Worm (Caenorhabditis elegans) whole organism, L2 larva: ENCODE results near the gene F59B2.8.

ENCODE experiments used
- F13H6.1 ChIP-seq: sonication (generic microtip); optimal IDR thresholded peaks from 2 replicates; lab custom pipeline; 2016; ENCODE audit warnings: missing genetic modification characterization, missing compliant biosample characterization
- R02D3.7 ChIP-seq: fragments of 150-350 bp; optimal IDR thresholded peaks from 2 replicates; lab custom pipeline; 2014; ENCODE audit warnings: missing biosample characterization, missing genetic modification characterization
- Y55F3AM.14 ChIP-seq: fragments of 200-800 bp; sonication (Bioruptor generic); optimal IDR thresholded peaks from 2 replicates; lab custom pipeline; 2018; ENCODE audit warnings: mild to moderate bottlenecking, missing genetic modification characterization, missing compliant biosample characterization
- ZK546.5 ChIP-seq: sonication (generic microtip); optimal IDR thresholded peaks from 2 replicates; lab custom pipeline; 2017; ENCODE audit warnings: missing biosample characterization, missing genetic modification characterization
- alr-1 ChIP-seq: fragments of 150-350 bp; optimal IDR thresholded peaks from 2 replicates; lab custom pipeline; 2014; ENCODE audit warnings: missing biosample characterization, missing genetic modification characterization
- aly-2 ChIP-seq: fragments of 150-350 bp; optimal IDR thresholded peaks from 2 replicates; lab custom pipeline; 2014; ENCODE audit warnings: missing biosample characterization, missing genetic modification characterization
- ama-1 ChIP-seq: fragments of 150-350 bp; optimal IDR thresholded peaks from 2 replicates; lab custom pipeline; 2018; ENCODE audit warnings: inconsistent platforms
- blmp-1 ChIP-seq: sonication (generic microtip); optimal IDR thresholded peaks from 2 replicates; lab custom pipeline; 2017; ENCODE audit warnings: missing genetic modification characterization, mild to moderate bottlenecking, missing compliant biosample characterization, antibody characterized with exemption, moderate library complexity; ENCODE audit not compliant: insufficient read depth
- ceh-16 ChIP-seq: fragments of 150-350 bp; optimal IDR thresholded peaks from 2 replicates; lab custom pipeline; 2014; ENCODE audit warnings: missing biosample characterization, missing genetic modification characterization
- ceh-82 ChIP-seq: fragments of 150-350 bp; optimal IDR thresholded peaks from 2 replicates; lab custom pipeline; 2014; ENCODE audit warnings: missing biosample characterization, missing genetic modification characterization
- crh-2 ChIP-seq: sonication (generic microtip); optimal IDR thresholded peaks from 2 replicates; lab custom pipeline; 2017; ENCODE audit warnings: missing biosample characterization, missing genetic modification characterization
- egl-27 ChIP-seq: sonication (generic microtip); optimal IDR thresholded peaks from 3 replicates; lab custom pipeline; 2017; ENCODE audit warnings: missing biosample characterization, missing genetic modification reagents, missing genetic modification characterization
- elt-1 ChIP-seq: fragments of 150-350 bp; optimal IDR thresholded peaks from 2 replicates; lab custom pipeline; 2014; ENCODE audit warnings: missing biosample characterization, missing genetic modification characterization
- elt-3 ChIP-seq: sonication (generic microtip); optimal IDR thresholded peaks from 2 replicates; lab custom pipeline; 2017; ENCODE audit warnings: missing biosample characterization, missing genetic modification characterization
- fos-1 ChIP-seq: fragments of 150-350 bp; optimal IDR thresholded peaks from 2 replicates; lab custom pipeline; 2014; ENCODE audit warnings: missing biosample characterization, missing genetic modification characterization
- lin-11 ChIP-seq: fragments of 150-350 bp; sonication (generic microtip); optimal IDR thresholded peaks from 2 replicates; lab custom pipeline; 2014; ENCODE audit warnings: missing biosample characterization, missing genetic modification characterization, inconsistent platforms, mixed read lengths
- lin-13 ChIP-seq: fragments of 150-350 bp; optimal IDR thresholded peaks from 2 replicates; lab custom pipeline; 2014; ENCODE audit warnings: missing biosample characterization, missing genetic modification reagents, missing genetic modification characterization
- lin-39 ChIP-seq: fragments of 150-350 bp; optimal IDR thresholded peaks from 2 replicates; lab custom pipeline; 2014; ENCODE audit warnings: missing biosample characterization, missing genetic modification reagents, missing genetic modification characterization
- mbf-1 ChIP-seq: sonication (generic microtip); optimal IDR thresholded peaks from 2 replicates; lab custom pipeline; 2017; ENCODE audit warnings: missing biosample characterization, missing genetic modification characterization
- mdl-1 ChIP-seq, 2 experiments: fragments of 150-350 bp in 1 of 2; sonication (generic microtip) in 1 of 2; optimal IDR thresholded peaks; 2 replicates each; lab custom pipeline; 2017; ENCODE audit warnings: missing biosample characterization in 2 of 2, missing genetic modification characterization in 2 of 2
- nhr-10 ChIP-seq: sonication (generic microtip); optimal IDR thresholded peaks from 2 replicates; lab custom pipeline; 2017; ENCODE audit warnings: missing biosample characterization, missing genetic modification characterization
- nhr-11 ChIP-seq: fragments of 150-350 bp; optimal IDR thresholded peaks from 2 replicates; lab custom pipeline; 2014; ENCODE audit warnings: missing biosample characterization, missing genetic modification characterization
- nhr-12 ChIP-seq: fragments of 150-350 bp; optimal IDR thresholded peaks from 2 replicates; lab custom pipeline; 2014; ENCODE audit warnings: missing biosample characterization, missing genetic modification characterization
- nhr-129 ChIP-seq: fragments of 150-350 bp; optimal IDR thresholded peaks from 2 replicates; lab custom pipeline; 2014; ENCODE audit warnings: missing biosample characterization, missing genetic modification characterization
- nhr-21 ChIP-seq: fragments of 150-350 bp; optimal IDR thresholded peaks from 2 replicates; lab custom pipeline; 2014; ENCODE audit warnings: missing biosample characterization, missing genetic modification characterization
- nhr-23 ChIP-seq: fragments of 150-350 bp; optimal IDR thresholded peaks from 2 replicates; lab custom pipeline; 2014; ENCODE audit warnings: missing biosample characterization, missing genetic modification reagents, missing genetic modification characterization
- nhr-25 ChIP-seq: fragments of 150-350 bp; sonication (generic microtip); optimal IDR thresholded peaks from 3 replicates; lab custom pipeline; 2014; ENCODE audit warnings: missing biosample characterization, missing genetic modification characterization
- nhr-6 ChIP-seq: fragments of 150-350 bp; optimal IDR thresholded peaks from 2 replicates; lab custom pipeline; 2014; ENCODE audit warnings: missing biosample characterization, missing genetic modification characterization
- nhr-77 ChIP-seq: fragments of 150-350 bp; optimal IDR thresholded peaks from 2 replicates; lab custom pipeline; 2014; ENCODE audit warnings: missing biosample characterization, missing genetic modification characterization
- peb-1 ChIP-seq: fragments of 150-350 bp; optimal IDR thresholded peaks from 2 replicates; lab custom pipeline; 2014; ENCODE audit warnings: missing biosample characterization, missing genetic modification characterization
- sma-3 ChIP-seq: sonication (generic microtip); optimal IDR thresholded peaks from 2 replicates; lab custom pipeline; 2016; ENCODE audit warnings: missing genetic modification reagents, missing genetic modification characterization, missing compliant biosample characterization
- sma-9 ChIP-seq, 2 experiments: fragments of 150-350 bp in 1 of 2; sonication (generic microtip) in 1 of 2; optimal IDR thresholded peaks; 2 replicates each; lab custom pipeline; 2014 to 2016; ENCODE audit warnings: missing genetic modification characterization in 2 of 2, mild to moderate bottlenecking in 1 of 2, missing biosample characterization in 1 of 2, missing compliant biosample characterization in 1 of 2, missing genetic modification reagents in 1 of 2, moderate library complexity in 1 of 2
- snpc-4 ChIP-seq: fragments of 150-350 bp; optimal IDR thresholded peaks from 2 replicates; lab custom pipeline; 2014; ENCODE audit warnings: missing biosample characterization, missing genetic modification characterization
- unc-55 ChIP-seq: fragments of 150-350 bp; sonication (generic microtip); optimal IDR thresholded peaks from 3 replicates; lab custom pipeline; 2014; ENCODE audit warnings: missing biosample characterization, missing genetic modification reagents, missing genetic modification characterization
- unc-62 ChIP-seq: fragments of 150-350 bp; optimal IDR thresholded peaks from 2 replicates; lab custom pipeline; 2014; ENCODE audit warnings: missing biosample characterization, missing genetic modification reagents, missing genetic modification characterization
- zag-1 ChIP-seq: fragments of 150-350 bp; optimal IDR thresholded peaks from 2 replicates; lab custom pipeline; 2014; ENCODE audit warnings: missing biosample characterization, missing genetic modification characterization
- ztf-1 ChIP-seq: fragments of 200-800 bp; sonication (Bioruptor generic); conservative IDR thresholded peaks from 2 replicates; pipeline ENCODE4 v1.3.6; 2022; ENCODE audit warnings: missing genetic modification characterization, missing compliant biosample characterization
- ztf-11 ChIP-seq: sonication (generic microtip); optimal IDR thresholded peaks from 2 replicates; lab custom pipeline; 2017; ENCODE audit warnings: missing biosample characterization, missing genetic modification characterization
- ztf-4 ChIP-seq: fragments of 150-350 bp; optimal IDR thresholded peaks from 2 replicates; lab custom pipeline; 2014; ENCODE audit warnings: missing biosample characterization, missing genetic modification characterization

F59B2.8 gene

ce11 chrIII:9002545-9002944, 7.5 kb downstream of the F59B2.8 start, which contains the start of the genes F59B2.15 and zif-1:
TSS of gene F59B2.15 (minus strand) at chrIII:9002645.
TSS of gene zif-1 (plus strand) at chrIII:9002779.
- TF ChIP-seq ztf-1, result no peak
- no peak for TF ChIP-seq nhr-25
- no peak for TF ChIP-seq ztf-11 (tag; lab: Kevin White, UChicago)
- TF ChIP-seq mbf-1 (tag; lab: Kevin White, UChicago), result no peak
- TF ChIP-seq F13H6.1 (tag; lab: Kevin White, UChicago), result no peak
- TF ChIP-seq blmp-1 (tag; lab: Kevin White, UChicago), result no peak
- TF ChIP-seq ceh-16 (tag; lab: Kevin White, UChicago), result no peak
- TF ChIP-seq aly-2 (tag; lab: Kevin White, UChicago), result no peak
- no peak for TF ChIP-seq alr-1 (tag; lab: Kevin White, UChicago)
- no peak for TF ChIP-seq nhr-11 (tag; lab: Kevin White, UChicago)
- no peak for TF ChIP-seq R02D3.7 (tag; lab: Kevin White, UChicago)
- no peak for TF ChIP-seq nhr-23 (tag; lab: Kevin White, UChicago)
- no peak for TF ChIP-seq lin-13 (GFP tag; lab: Kevin White, UChicago)
- TF ChIP-seq nhr-6 (tag; lab: Kevin White, UChicago), result no peak
- no peak for TF ChIP-seq egl-27
- TF ChIP-seq Y55F3AM.14 (GFP tag; lab: Kevin White, UChicago), result no peak
- TF ChIP-seq nhr-12 (tag; lab: Kevin White, UChicago), result no peak
- no peak for TF ChIP-seq nhr-129
- TF ChIP-seq mdl-1 (tag; optimal IDR thresholded peaks at IDR 0.05; lab: Kevin White, UChicago), result no peak
- no peak for TF ChIP-seq ztf-4 (tag; lab: Kevin White, UChicago)

DNA sequence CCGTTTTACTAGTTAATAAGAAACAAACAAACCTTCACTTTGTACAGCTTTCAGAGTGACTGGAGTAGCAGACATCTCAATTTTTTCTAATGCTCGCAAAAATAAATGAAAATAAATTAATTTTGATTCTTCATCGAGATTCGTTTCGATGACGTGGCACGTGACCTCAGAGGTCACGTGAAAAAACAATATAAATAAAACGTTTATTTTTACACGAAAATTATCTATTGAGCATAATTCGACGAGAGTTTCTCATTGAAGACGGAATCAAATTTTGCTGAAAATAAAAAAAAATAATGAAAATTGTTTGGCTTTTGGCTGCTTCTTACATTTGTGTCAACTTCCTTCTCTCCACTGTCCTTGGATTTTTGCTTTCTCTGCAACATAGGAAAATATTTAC, 8.1 kb downstream of the F59B2.8 start, which contains the start of gene rpn-6.2:
Gene rpn-6.2, minus strand, starts transcription at position 101 of the 400 bp plus-strand sequence.
- TF ChIP-seq nhr-10 (tag; lab: Kevin White, UChicago), result no peak
- TF ChIP-seq nhr-21 (tag; lab: Kevin White, UChicago), result no peak
- no peak for TF ChIP-seq nhr-77 (tag; lab: Kevin White, UChicago)
- no peak for TF ChIP-seq nhr-11 (tag; lab: Kevin White, UChicago)
- no peak for TF ChIP-seq sma-3
- TF ChIP-seq zag-1 (tag; lab: Kevin White, UChicago), result no peak
- TF ChIP-seq elt-1 (tag; lab: Kevin White, UChicago), result no peak

ce11 chrIII:9001491-9001890, 8.5 kb downstream of the F59B2.8 start:
- TF ChIP-seq elt-1 (tag; lab: Kevin White, UChicago) (no peak), ceh-82 (tag; lab: Kevin White, UChicago) (no peak), unc-55 (no peak), ztf-11 (tag; lab: Kevin White, UChicago) (no peak), lin-11 (tag; lab: Kevin White, UChicago) (no peak), blmp-1 (tag; lab: Kevin White, UChicago) (no peak), ZK546.5 (tag; lab: Kevin White, UChicago) (no peak), ceh-16 (tag; lab: Kevin White, UChicago) (no peak), aly-2 (tag; lab: Kevin White, UChicago) (no peak), nhr-10 (tag; lab: Kevin White, UChicago) (no peak), ama-1 (no peak), nhr-6 (tag; lab: Kevin White, UChicago) (no peak), nhr-25 (no peak), nhr-11 (tag; lab: Kevin White, UChicago) (no peak), unc-62 (GFP tag; lab: Kevin White, UChicago) (no peak), sma-9 (GFP tag; optimal IDR thresholded peaks at IDR 0.05; lab: Kevin White, UChicago) (no peak), sma-9 (tag; optimal IDR thresholded peaks at IDR 0.05; lab: Kevin White, UChicago) (no peak)
- TF ChIP-seq, all 48 proteins: peak for 0

DNA sequence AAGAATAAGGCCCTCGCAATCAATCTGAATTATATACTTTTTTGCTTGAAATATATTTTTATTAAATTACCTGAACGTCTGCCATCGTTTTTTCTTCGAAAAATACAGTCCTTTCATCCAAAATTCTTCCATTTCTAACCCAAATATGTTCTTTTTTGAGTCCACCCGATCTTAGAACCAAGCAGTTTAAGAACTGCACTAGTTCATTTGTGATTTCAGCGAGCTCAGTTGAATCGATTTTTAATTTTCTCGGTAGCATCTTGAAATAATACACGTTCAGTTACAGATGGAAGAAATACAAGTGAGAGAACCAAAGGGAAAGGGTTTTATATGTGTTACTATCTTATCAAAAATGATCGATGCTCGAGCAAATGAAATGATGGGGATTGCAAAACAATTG, 10.5 kb downstream of the F59B2.8 start, which contains the start of gene F59B2.3:
Gene F59B2.3, minus strand, starts transcription at position 259 of the 400 bp plus-strand sequence.
- no peak for TF ChIP-seq lin-39 (tag; lab: Kevin White, UChicago)
- TF ChIP-seq R02D3.7 (tag; lab: Kevin White, UChicago), result no peak
- no peak for TF ChIP-seq nhr-129
- TF ChIP-seq unc-62 (GFP tag; lab: Kevin White, UChicago), result no peak
- TF ChIP-seq ztf-1, result no peak
- TF ChIP-seq ztf-11 (tag; lab: Kevin White, UChicago), result no peak
- no peak for TF ChIP-seq zag-1 (tag; lab: Kevin White, UChicago)
- TF ChIP-seq nhr-12 (tag; lab: Kevin White, UChicago), result no peak
- TF ChIP-seq ceh-16 (tag; lab: Kevin White, UChicago), result no peak
- TF ChIP-seq fos-1, result no peak
- TF ChIP-seq peb-1 (tag; lab: Kevin White, UChicago), result no peak
- no peak for TF ChIP-seq crh-2
- no peak for TF ChIP-seq elt-3 (tag; lab: Kevin White, UChicago)
- TF ChIP-seq egl-27, result no peak
- TF ChIP-seq nhr-77 (tag; lab: Kevin White, UChicago), result no peak
- TF ChIP-seq alr-1 (tag; lab: Kevin White, UChicago), result no peak
- TF ChIP-seq snpc-4 (tag; lab: Kevin White, UChicago), result no peak
- TF ChIP-seq mbf-1 (tag; lab: Kevin White, UChicago), result no peak
